Worm (Caenorhabditis elegans) whole organism, L4/young adult: ENCODE results near the gene C44H9.6.

Experiments used
- dao-5 ChIP-seq: sonication (generic microtip); optimal IDR thresholded peaks from 2 replicates; lab custom pipeline; 2016; ENCODE audit warnings: missing genotype, missing genetic modification characterization, moderate library complexity, missing compliant biosample characterization
- him-1 ChIP-seq: sonication (generic microtip); optimal IDR thresholded peaks from 2 replicates; lab custom pipeline; 2016; ENCODE audit warnings: missing genotype, missing genetic modification reagents, missing genetic modification characterization, missing compliant biosample characterization

DNA sequence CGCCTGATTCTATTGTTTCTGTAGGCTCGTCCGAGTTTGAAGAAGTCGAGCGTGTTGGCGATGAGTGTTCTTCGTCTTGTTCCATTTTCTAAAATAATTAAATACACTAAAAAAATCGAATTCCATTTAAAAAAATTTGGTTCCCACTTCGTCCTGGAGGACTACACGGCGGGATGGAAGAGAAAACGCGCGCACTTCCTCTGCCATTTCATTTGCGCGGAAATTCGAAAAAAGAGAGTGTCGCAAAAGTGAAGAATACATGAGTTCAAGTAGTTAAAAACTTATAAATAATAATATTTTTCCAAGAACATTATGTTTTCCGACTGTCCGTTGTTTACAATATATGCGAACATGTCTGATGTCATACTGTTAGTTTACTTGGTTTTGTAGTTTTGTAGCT is 24.8 kb upstream of the C44H9.6 start, which contains the start of gene T07F10.3:
- TF ChIP-seq him-1 (tag; lab: Kevin White, UChicago) (peak; percentile 82), dao-5 (tag; lab: Kevin White, UChicago) (no peak)
